Fruit fly (Drosophila melanogaster) whole organism, embryonic: ENCODE measurements around the gene sicily.

ENCODE experiments used
- ATbp ChIP-seq: fragments of 200-800 bp; sonication (Bioruptor generic); optimal IDR thresholded peaks from 2 replicates; lab custom pipeline; 2017; ENCODE audit warnings: missing biosample characterization, mild to moderate bottlenecking, missing genetic modification characterization, missing genetic modification reagents
- Adf1 ChIP-seq: fragments of 200-800 bp; sonication (Bioruptor generic); IDR thresholded peaks from 2 replicates; pipeline ENCODE4 v1.3.6; 2022; ENCODE audit warnings: missing biosample characterization, missing genetic modification characterization
- Aef1 ChIP-seq: fragments of 200-800 bp; sonication (Bioruptor generic); IDR thresholded peaks from 3 replicates; pipeline ENCODE4 v1.3.6; 2022; ENCODE audit warnings: missing biosample characterization, missing genetic modification characterization
- Atf-2 ChIP-seq: fragments of 200-800 bp; sonication (Bioruptor generic); optimal IDR thresholded peaks from 2 replicates; lab custom pipeline; 2016; ENCODE audit warnings: missing biosample characterization, missing genetic modification characterization
- Awh ChIP-seq: fragments of 200-800 bp; sonication (Bioruptor generic); IDR thresholded peaks from 2 replicates; pipeline ENCODE4, ENCODE4 v1.3.6; 2022; ENCODE audit warnings: missing biosample characterization, missing genetic modification characterization
- BEAF-32 ChIP-seq: fragments of 200-800 bp; sonication (Bioruptor generic); optimal IDR thresholded peaks from 3 replicates; lab custom pipeline; 2017; ENCODE audit warnings: missing biosample characterization, missing genetic modification characterization, mild to moderate bottlenecking, moderate library complexity, missing genetic modification reagents
- CG10462 ChIP-seq: fragments of 200-800 bp; sonication (Bioruptor generic); optimal IDR thresholded peaks from 2 replicates; lab custom pipeline; 2016; ENCODE audit warnings: missing biosample characterization, missing genetic modification characterization
- CG11456 ChIP-seq: fragments of 200-800 bp; sonication (Bioruptor generic); IDR thresholded peaks from 3 replicates; pipeline ENCODE4 v1.3.6; 2022; ENCODE audit warnings: missing biosample characterization, missing genetic modification characterization
- CG11560 ChIP-seq: fragments of 200-800 bp; sonication (Bioruptor generic); IDR thresholded peaks from 3 replicates; pipeline ENCODE4 v1.3.6; 2022; ENCODE audit warnings: missing biosample characterization, missing genetic modification characterization
- CG12236 ChIP-seq: fragments of 200-800 bp; sonication (Bioruptor generic); optimal IDR thresholded peaks from 2 replicates; lab custom pipeline; 2016; ENCODE audit warnings: missing biosample characterization, missing genetic modification characterization
- CG17359 ChIP-seq: fragments of 200-800 bp; sonication (Bioruptor generic); optimal IDR thresholded peaks from 3 replicates; lab custom pipeline; 2018; ENCODE audit warnings: missing biosample characterization, mild to moderate bottlenecking, missing genetic modification characterization, moderate library complexity
- CG17829 ChIP-seq: fragments of 200-800 bp; optimal IDR thresholded peaks from 2 replicates; lab custom pipeline; 2019; ENCODE audit warnings: missing biosample characterization, mild to moderate bottlenecking, missing genetic modification characterization, moderate library complexity
- CG18011 ChIP-seq: fragments of 200-800 bp; sonication (Bioruptor generic); optimal IDR thresholded peaks from 2 replicates; lab custom pipeline; 2017; ENCODE audit warnings: missing biosample characterization, missing genetic modification characterization, mild to moderate bottlenecking, moderate library complexity, missing genotype
- CG2129 ChIP-seq: fragments of 200-800 bp; sonication (Bioruptor generic); IDR thresholded peaks from 2 replicates; pipeline ENCODE4 v1.3.6; 2022; ENCODE audit warnings: missing biosample characterization, missing genetic modification characterization; ENCODE audit not compliant: partially characterized antibody
- CG2712 ChIP-seq: fragments of 200-800 bp; optimal IDR thresholded peaks from 3 replicates; lab custom pipeline; 2019; ENCODE audit warnings: missing biosample characterization, mild to moderate bottlenecking, missing genetic modification characterization, moderate library complexity
- CG32532 ChIP-seq: fragments of 200-800 bp; sonication (Bioruptor generic); IDR thresholded peaks from 2 replicates; pipeline ENCODE4 v1.3.6; 2022; ENCODE audit warnings: missing biosample characterization, missing genetic modification characterization
- CG32767 ChIP-seq: fragments of 200-800 bp; sonication (Bioruptor generic); IDR thresholded peaks from 2 replicates; pipeline ENCODE4 v1.3.6; 2022; ENCODE audit warnings: missing biosample characterization, missing genetic modification characterization
- CG3281 ChIP-seq: fragments of 200-800 bp; sonication (Bioruptor generic); optimal IDR thresholded peaks from 3 replicates; lab custom pipeline; 2017; ENCODE audit warnings: missing biosample characterization, mild to moderate bottlenecking, missing genetic modification characterization
- CG33213 ChIP-seq: fragments of 200-800 bp; sonication (Bioruptor generic); optimal IDR thresholded peaks from 3 replicates; lab custom pipeline; 2016; ENCODE audit warnings: missing biosample characterization, missing genetic modification characterization
- CG43689 ChIP-seq: fragments of 200-800 bp; sonication (Bioruptor generic); IDR thresholded peaks from 2 replicates; pipeline ENCODE4 v1.3.6; 2022; ENCODE audit warnings: missing biosample characterization, missing genetic modification characterization
- CG4424 ChIP-seq: fragments of 200-800 bp; sonication (Bioruptor generic); optimal IDR thresholded peaks from 3 replicates; lab custom pipeline; 2016; ENCODE audit warnings: missing biosample characterization, missing genetic modification characterization
- CG6683 ChIP-seq: fragments of 200-800 bp; sonication (Bioruptor generic); optimal IDR thresholded peaks from 2 replicates; lab custom pipeline; 2017; ENCODE audit warnings: missing biosample characterization, mild to moderate bottlenecking, missing genetic modification characterization, missing genetic modification reagents
- CG7372 ChIP-seq: fragments of 200-800 bp; sonication (Bioruptor generic); IDR thresholded peaks from 2 replicates; pipeline ENCODE4 v1.3.6; 2022; ENCODE audit warnings: missing biosample characterization, missing genetic modification characterization
- CG7963 ChIP-seq: fragments of 200-800 bp; sonication (Bioruptor generic); IDR thresholded peaks from 3 replicates; pipeline ENCODE4 v1.3.6; 2022; ENCODE audit warnings: missing biosample characterization, missing genetic modification characterization; ENCODE audit not compliant: partially characterized antibody
- CG8765 ChIP-seq: fragments of 200-800 bp; sonication (Bioruptor generic); IDR thresholded peaks from 2 replicates; pipeline ENCODE4 v1.3.6; 2022; ENCODE audit warnings: missing biosample characterization, missing genetic modification characterization
- Ets65A ChIP-seq: fragments of 200-800 bp; sonication (Bioruptor generic); peaks from one replicate; lab custom pipeline; 2016; ENCODE audit warnings: missing biosample characterization, missing genetic modification characterization
- Jarid2 ChIP-seq: fragments of 200-800 bp; sonication (Bioruptor generic); optimal IDR thresholded peaks from 3 replicates; lab custom pipeline; 2017; ENCODE audit warnings: mild to moderate bottlenecking, missing biosample characterization, missing genetic modification reagents, missing genetic modification characterization
- Med ChIP-seq: fragments of 200-800 bp; sonication (Bioruptor generic); peaks from one replicate; lab custom pipeline; 2016; ENCODE audit warnings: missing biosample characterization, missing genetic modification characterization, mild to moderate bottlenecking, inconsistent platforms, moderate library complexity
- Meics ChIP-seq: fragments of 200-800 bp; sonication (Bioruptor generic); optimal IDR thresholded peaks from 2 replicates; lab custom pipeline; 2017; ENCODE audit warnings: missing biosample characterization, mild to moderate bottlenecking, missing genetic modification characterization
- NFAT ChIP-seq: fragments of 200-800 bp; sonication (Bioruptor generic); IDR thresholded peaks from 2 replicates; pipeline ENCODE4 v1.3.6; 2022; ENCODE audit warnings: missing biosample characterization, missing genetic modification characterization
- Nf-YC ChIP-seq: fragments of 200-800 bp; optimal IDR thresholded peaks from 3 replicates; lab custom pipeline; 2019; ENCODE audit warnings: missing biosample characterization, mild to moderate bottlenecking, missing genetic modification characterization, moderate library complexity
- Rx ChIP-seq: fragments of 200-800 bp; sonication (Bioruptor generic); IDR thresholded peaks from 2 replicates; pipeline ENCODE4 v1.3.6; 2022; ENCODE audit warnings: missing biosample characterization, missing genetic modification characterization
- Taf1 ChIP-seq: fragments of 200-800 bp; sonication (Bioruptor generic); IDR thresholded peaks from 2 replicates; pipeline ENCODE4 v1.3.6; 2022; ENCODE audit warnings: missing biosample characterization, missing genetic modification characterization
- al ChIP-seq: fragments of 200-800 bp; sonication (Bioruptor generic); IDR thresholded peaks from 2 replicates; pipeline ENCODE4 v1.3.6; 2022; ENCODE audit warnings: missing biosample characterization, missing genetic modification characterization
- corto ChIP-seq: fragments of 200-800 bp; sonication (Bioruptor generic); optimal IDR thresholded peaks from 2 replicates; lab custom pipeline; 2016; ENCODE audit warnings: missing biosample characterization, mild to moderate bottlenecking, missing genetic modification characterization, moderate library complexity
- da ChIP-seq: fragments of 200-800 bp; sonication (Bioruptor generic); optimal IDR thresholded peaks from 2 replicates; lab custom pipeline; 2016; ENCODE audit warnings: missing biosample characterization, missing genetic modification characterization
- fd64A ChIP-seq: fragments of 200-800 bp; sonication (Bioruptor generic); optimal IDR thresholded peaks from 3 replicates; lab custom pipeline; 2018; ENCODE audit warnings: missing biosample characterization, mild to moderate bottlenecking, missing genetic modification characterization
- jing ChIP-seq: fragments of 200-800 bp; sonication (Bioruptor generic); optimal IDR thresholded peaks from 2 replicates; lab custom pipeline; 2018; ENCODE audit warnings: missing biosample characterization, mild to moderate bottlenecking, missing genetic modification characterization
- luna ChIP-seq: fragments of 200-800 bp; sonication (Bioruptor generic); optimal IDR thresholded peaks from 2 replicates; lab custom pipeline; 2016; ENCODE audit warnings: missing biosample characterization, missing genetic modification characterization
- nmo ChIP-seq: fragments of 200-800 bp; sonication (Bioruptor generic); optimal IDR thresholded peaks from 2 replicates; lab custom pipeline; 2018; ENCODE audit warnings: missing biosample characterization, mild to moderate bottlenecking, missing genetic modification characterization, moderate library complexity
- odd ChIP-seq: fragments of 200-800 bp; sonication (Bioruptor generic); optimal IDR thresholded peaks from 2 replicates; lab custom pipeline; 2017; ENCODE audit warnings: missing biosample characterization, mild to moderate bottlenecking, missing genetic modification characterization
- pb ChIP-seq: fragments of 200-800 bp; sonication (Bioruptor generic); optimal IDR thresholded peaks from 3 replicates; lab custom pipeline; 2016; ENCODE audit warnings: missing biosample characterization, missing genetic modification characterization
- run ChIP-seq: fragments of 200-800 bp; sonication (Bioruptor generic); optimal IDR thresholded peaks from 3 replicates; lab custom pipeline; 2018; ENCODE audit warnings: missing biosample characterization, mild to moderate bottlenecking, missing genetic modification characterization
- salm ChIP-seq: fragments of 200-800 bp; sonication (Bioruptor generic); optimal IDR thresholded peaks from 2 replicates; lab custom pipeline; 2018; ENCODE audit warnings: missing biosample characterization, mild to moderate bottlenecking, missing genetic modification characterization
- sd ChIP-seq: fragments of 200-800 bp; sonication (Bioruptor generic); optimal IDR thresholded peaks from 3 replicates; lab custom pipeline; 2018; ENCODE audit warnings: missing biosample characterization, mild to moderate bottlenecking, missing genetic modification characterization, moderate library complexity
- sug ChIP-seq: fragments of 200-800 bp; optimal IDR thresholded peaks from 2 replicates; lab custom pipeline; 2019; ENCODE audit warnings: missing biosample characterization, mild to moderate bottlenecking, missing genetic modification characterization, moderate library complexity
- tna ChIP-seq: fragments of 200-800 bp; sonication (Bioruptor generic); IDR thresholded peaks from 2 replicates; pipeline ENCODE4 v1.3.6; 2022; ENCODE audit warnings: missing biosample characterization, missing genetic modification characterization; ENCODE audit not compliant: partially characterized antibody
- toy ChIP-seq: fragments of 200-800 bp; sonication (Bioruptor generic); IDR thresholded peaks from 2 replicates; pipeline ENCODE4 v1.3.6; 2022; ENCODE audit warnings: missing biosample characterization, missing genetic modification characterization

Gene sicily

DNA sequence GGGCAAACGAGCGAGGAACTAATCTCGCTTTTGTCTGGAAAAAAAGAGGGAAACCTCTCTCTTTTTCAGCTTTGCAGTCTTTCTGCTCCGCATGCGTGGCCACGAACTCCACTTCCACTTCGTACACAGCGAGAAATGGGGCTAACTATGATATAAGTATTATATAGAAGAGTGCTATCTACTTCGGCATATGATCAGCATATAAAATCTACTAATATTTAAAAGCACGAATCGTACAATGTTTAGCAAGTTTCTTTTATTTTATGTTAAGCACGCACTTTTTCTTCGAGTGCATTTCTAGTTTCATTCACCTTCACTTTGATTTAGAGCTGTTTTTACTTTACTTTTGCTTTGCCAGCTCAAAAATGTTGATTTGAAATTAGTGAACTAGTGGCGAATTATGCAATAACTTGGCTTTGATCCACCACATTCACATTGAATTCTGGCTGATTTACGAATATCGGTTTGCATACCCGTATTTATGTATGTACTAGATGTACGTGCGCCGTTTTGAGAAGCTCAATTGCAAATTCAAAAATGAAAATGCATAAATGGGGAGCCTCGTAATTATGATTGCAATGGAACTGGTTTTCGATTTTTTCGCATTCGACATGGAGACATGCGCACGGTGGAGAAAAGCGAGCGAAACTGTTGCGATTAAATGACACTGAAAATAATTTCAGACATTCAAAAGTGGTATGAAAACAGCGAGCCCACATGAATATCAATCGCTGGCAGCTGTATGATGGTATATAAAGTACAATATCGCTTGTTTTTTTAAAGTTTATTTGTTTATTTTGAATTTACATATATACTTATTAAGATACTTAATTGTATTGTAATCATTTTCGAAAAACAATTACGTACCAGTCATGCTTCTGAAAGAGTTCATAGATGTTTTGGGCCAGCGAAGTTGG, 33.8 kb upstream of the sicily start (continued):
- TF ChIP-seq al (GFP tag; lab: Robert Waterston, UW) (0 out of 2 replicates have a peak, but pooled peaks have one; percentile 30), CG12236 (GFP tag; lab: Kevin White, UChicago) (peak; percentile 22), sd (tag; lab: Kevin White, UChicago) (no peak), CG17829 (tag; lab: Kevin White, UChicago) (peak; percentile 93), NFAT (GFP tag; lab: Robert Waterston, UW) (peak; percentile 56), CG43689 (GFP tag; lab: Robert Waterston, UW) (0 out of 2 replicates have a peak, but pooled peaks have one; percentile 17), BEAF-32 (no peak), CG11456 (GFP tag; lab: Robert Waterston, UW) (peak; percentile 83), CG18011 (GFP tag; lab: Kevin White, UChicago) (no peak), Rx (GFP tag; lab: Robert Waterston, UW) (peak; percentile 75; the same call in 1 of the 2 replicates), sug (tag; lab: Kevin White, UChicago) (peak; percentile 60), ATbp (GFP tag; lab: Kevin White, UChicago) (peak; percentile 69), Ets65A (GFP tag; lab: Kevin White, UChicago) (peak; percentile 95), CG2712 (tag; lab: Kevin White, UChicago) (peak; percentile 94), CG6683 (GFP tag; lab: Kevin White, UChicago) (no peak), Atf-2 (GFP tag; lab: Kevin White, UChicago) (peak; percentile 9), odd (GFP tag; lab: Kevin White, UChicago) (peak; percentile 36), Adf1 (no peak), CG4424 (GFP tag; lab: Kevin White, UChicago) (peak; percentile 68), CG2129 (no peak), Awh (GFP tag; lab: Robert Waterston, UW) (peak; percentile 92), CG11560 (tag; lab: Robert Waterston, UW) (peak; percentile 49; the same call in 2 of the 3 replicates), luna (peak; percentile 25), da (no peak), CG33213 (peak; percentile 21), Meics (peak; percentile 51), Aef1 (GFP tag; lab: Robert Waterston, UW) (peak; percentile 34; the same call in 1 of the 3 replicates), CG8765 (peak; percentile 50; the same call in 1 of the 2 replicates), CG32767 (GFP tag; lab: Robert Waterston, UW) (peak; percentile 51; the same call in 1 of the 2 replicates), CG17359 (tag; lab: Kevin White, UChicago) (peak; percentile 82), run (tag; lab: Kevin White, UChicago) (peak; percentile 10), salm (tag; lab: Kevin White, UChicago) (peak; percentile 17), CG10462 (GFP tag; lab: Kevin White, UChicago) (peak; percentile 34), toy (GFP tag; lab: Robert Waterston, UW) (no peak), CG32532 (peak; percentile 84), jing (GFP tag; lab: Kevin White, UChicago) (peak; percentile 58), CG7372 (GFP tag; lab: Robert Waterston, UW) (peak; percentile 78), Taf1 (GFP tag; lab: Robert Waterston, UW) (no peak; the same call in 1 of the 2 replicates), nmo (GFP tag; lab: Kevin White, UChicago) (peak; percentile 90), pb (peak; percentile 39), Jarid2 (GFP tag; lab: Kevin White, UChicago) (peak; percentile 24), Med (GFP tag; lab: Kevin White, UChicago) (peak; percentile 97), CG3281 (GFP tag; lab: Kevin White, UChicago) (peak; percentile 49), tna (no peak), corto (peak; percentile 41), fd64A (GFP tag; lab: Kevin White, UChicago) (peak; percentile 69), CG7963 (GFP tag; lab: Robert Waterston, UW) (no peak), Nf-YC (peak; percentile 49)
